Worm (Caenorhabditis elegans) whole organism, L1 larva: ENCODE measurements around the gene ttbk-7.

Experiments used
- ceh-82 ChIP-seq, 3 experiments: fragments of 150-350 bp in 1 of 3; sonication (generic microtip) in 2 of 3; optimal IDR thresholded peaks; 2 replicates each; lab custom pipeline; 2014 to 2017; ENCODE audit warnings: missing biosample characterization in 3 of 3, missing genetic modification characterization in 3 of 3
- mab-9 ChIP-seq: fragments of 200-800 bp; sonication (Bioruptor generic); IDR thresholded peaks from 2 replicates; pipeline ENCODE4 v1.3.6; 2022; ENCODE audit warnings: missing genetic modification reagents, missing genetic modification characterization, missing compliant biosample characterization
- pqm-1 ChIP-seq: sonication (generic microtip); optimal IDR thresholded peaks from 3 replicates; lab custom pipeline; 2017; ENCODE audit warnings: missing biosample characterization, missing genetic modification characterization
- ztf-4 ChIP-seq: fragments of 150-350 bp; optimal IDR thresholded peaks from 2 replicates; lab custom pipeline; 2014; ENCODE audit warnings: missing biosample characterization, missing genetic modification characterization

ce11 chrV:12877579-12877978, 18.1 kb downstream of the ttbk-7 start:
- TF ChIP-seq mab-9 (GFP tag; lab: Robert Waterston, UW) (no peak), ceh-82 (tag; optimal IDR thresholded peaks at IDR 0.05; lab: Kevin White, UChicago) (no peak), pqm-1 (tag; lab: Kevin White, UChicago) (no peak), ztf-4 (tag; lab: Kevin White, UChicago) (no peak)
